Worm (Caenorhabditis elegans) whole organism, mixed stage, embryonic: ENCODE data around the gene srx-93.

ENCODE experiments used
- bed-3 ChIP-seq: fragments of 200-800 bp; sonication (Bioruptor generic); optimal IDR thresholded peaks from 3 replicates; lab custom pipeline; 2018; ENCODE audit warnings: mild to moderate bottlenecking, missing genetic modification characterization, moderate library complexity, missing compliant biosample characterization
- elt-3 ChIP-seq: fragments of 150-350 bp; optimal IDR thresholded peaks from 2 replicates; lab custom pipeline; 2014; ENCODE audit warnings: missing biosample characterization, missing genetic modification characterization
- ham-2 ChIP-seq: fragments of 200-800 bp; sonication (Bioruptor generic); optimal IDR thresholded peaks from 2 replicates; lab custom pipeline; 2018; ENCODE audit warnings: mild to moderate bottlenecking, missing genetic modification characterization, missing compliant biosample characterization
- nhr-237 ChIP-seq: fragments of 150-350 bp; optimal IDR thresholded peaks from 2 replicates; lab custom pipeline; 2014; ENCODE audit warnings: missing biosample characterization, missing genetic modification characterization

DNA sequence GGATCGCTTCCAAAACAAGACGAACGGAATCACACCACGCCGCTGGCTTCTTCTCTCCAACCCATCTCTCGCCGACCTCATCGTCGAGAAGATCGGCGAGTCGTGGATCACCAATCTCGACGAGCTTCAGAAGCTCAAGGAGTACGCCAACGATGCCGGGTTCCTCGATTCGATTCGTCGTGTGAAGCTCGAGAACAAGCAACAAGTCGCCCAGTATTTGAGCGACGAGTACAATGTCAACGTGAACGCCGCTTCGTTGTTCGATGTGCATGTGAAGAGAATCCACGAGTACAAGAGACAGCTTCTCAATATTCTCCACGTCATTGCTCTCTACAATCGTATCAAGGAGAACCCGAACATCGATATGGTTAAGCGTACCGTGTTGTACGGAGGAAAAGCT lies 36.9 kb downstream of the srx-93 start:
- TF ChIP-seq nhr-237 (tag; lab: Kevin White, UChicago) (no peak), bed-3 (GFP tag; lab: Kevin White, UChicago) (no peak), elt-3 (tag; lab: Kevin White, UChicago) (no peak), ham-2 (GFP tag; lab: Kevin White, UChicago) (no peak)
